Worm (Caenorhabditis elegans) whole organism, L3 larva: ENCODE data around the gene sra-2.

Experiments used
- pqm-1 ChIP-seq: fragments of 150-350 bp; optimal IDR thresholded peaks from 2 replicates; lab custom pipeline; 2017; ENCODE audit warnings: missing biosample characterization, missing genetic modification characterization, inconsistent platforms
- zag-1 ChIP-seq: fragments of 150-350 bp; optimal IDR thresholded peaks from 2 replicates; lab custom pipeline; 2014; ENCODE audit warnings: missing biosample characterization, missing genetic modification characterization

- TF ChIP-seq pqm-1 (tag; lab: Kevin White, UChicago) (no peak), zag-1 (tag; lab: Kevin White, UChicago) (no peak)
Measured at ce11 chrII:9554925-9555553, 26.5 kb downstream of the sra-2 start, which contains the start of gene F35H8.2.
